3 worm cellular contexts compared by ENCODE assay signal in genomic region chrIII:6606022-6606467, ce11.
TF ChIP-seq lines count a peak whose summit lies in the region.

No protein-coding gene starts in this region.

TF ChIP-seq in whole organism, L2 larva, 48 proteins besides CTCF, POLR2A, EP300 and RAD21 (continued from another document):
- TF ChIP-seq R02D3.7 (tag; optimal IDR thresholded peaks at IDR 0.05; lab: Kevin White, UChicago) = no peak
- TF ChIP-seq ztf-11 (tag; optimal IDR thresholded peaks at IDR 0.05; lab: Kevin White, UChicago) = no peak
- TF ChIP-seq ZK546.5 (tag; optimal IDR thresholded peaks at IDR 0.05; lab: Kevin White, UChicago) = no peak
- TF ChIP-seq dmd-4 (tag; optimal IDR thresholded peaks at IDR 0.05; lab: Kevin White, UChicago) = no peak
- TF ChIP-seq lin-13 (GFP tag; optimal IDR thresholded peaks at IDR 0.05; lab: Kevin White, UChicago) = peak; percentile 82
- no peak for TF ChIP-seq nhr-10 (tag; optimal IDR thresholded peaks at IDR 0.05; lab: Kevin White, UChicago)
- no peak for TF ChIP-seq unc-62 (GFP tag; optimal IDR thresholded peaks at IDR 0.05; lab: Kevin White, UChicago)
- peak; percentile 88 for TF ChIP-seq nhr-129 (tag; optimal IDR thresholded peaks at IDR 0.05; lab: Kevin White, UChicago)
- TF ChIP-seq mdl-1 (tag; optimal IDR thresholded peaks at IDR 0.05; lab: Kevin White, UChicago) = peak; percentile 78 to 85
- peak; percentile 86 for TF ChIP-seq sma-9 (GFP tag; optimal IDR thresholded peaks at IDR 0.05; lab: Kevin White, UChicago)
- TF ChIP-seq sma-9 (tag; optimal IDR thresholded peaks at IDR 0.05; lab: Kevin White, UChicago) = no peak
- peak; percentile 4 for TF ChIP-seq lin-11 (tag; optimal IDR thresholded peaks at IDR 0.05; lab: Kevin White, UChicago)
- TF ChIP-seq fos-1 (tag; optimal IDR thresholded peaks at IDR 0.05; lab: Kevin White, UChicago) = peak; percentile 63
- TF ChIP-seq blmp-1 (tag; optimal IDR thresholded peaks at IDR 0.05; lab: Kevin White, UChicago; ENCODE audit: insufficient read depth) = peak; percentile 54
- peak; percentile 92 for TF ChIP-seq ztf-4 (tag; optimal IDR thresholded peaks at IDR 0.05; lab: Kevin White, UChicago)
- TF ChIP-seq lin-39 (tag; optimal IDR thresholded peaks at IDR 0.05; lab: Kevin White, UChicago) = no peak
- TF ChIP-seq ceh-82 (tag; optimal IDR thresholded peaks at IDR 0.05; lab: Kevin White, UChicago) = no peak
- peak; percentile 58 for TF ChIP-seq sem-4 (tag; optimal IDR thresholded peaks at IDR 0.05; lab: Kevin White, UChicago)
- TF ChIP-seq alr-1 (tag; optimal IDR thresholded peaks at IDR 0.05; lab: Kevin White, UChicago) = no peak
- peak; percentile 75 for TF ChIP-seq zag-1 (tag; optimal IDR thresholded peaks at IDR 0.05; lab: Kevin White, UChicago)
- TF ChIP-seq peb-1 (tag; optimal IDR thresholded peaks at IDR 0.05; lab: Kevin White, UChicago) = no peak
- TF ChIP-seq Y55F3AM.14 (GFP tag; optimal IDR thresholded peaks at IDR 0.05; lab: Kevin White, UChicago) = peak; percentile 64
- TF ChIP-seq nhr-12 (tag; optimal IDR thresholded peaks at IDR 0.05; lab: Kevin White, UChicago) = no peak
- no peak for TF ChIP-seq ztf-1 (GFP tag; conservative IDR thresholded peaks at IDR 0.05; lab: Robert Waterston, UW)
- peak; percentile 58 for TF ChIP-seq nhr-21 (tag; optimal IDR thresholded peaks at IDR 0.05; lab: Kevin White, UChicago)

TF ChIP-seq in whole organism, L4 larva, 104 proteins besides CTCF, POLR2A, EP300 and RAD21 (continued from another document and continues in another):
- TF ChIP-seq lin-1 (GFP tag; IDR thresholded peaks at IDR 0.05; lab: Robert Waterston, UW) (peak; percentile 72), egl-43 (GFP tag; IDR thresholded peaks at IDR 0.05; lab: Robert Waterston, UW) (peak; percentile 65; the same call in 1 of the 2 replicates), mxl-3 (GFP tag; optimal IDR thresholded peaks at IDR 0.05; lab: Kevin White, UChicago) (peak; percentile 83), hmg-1.1 (GFP tag; IDR thresholded peaks at IDR 0.05; lab: Robert Waterston, UW) (peak; percentile 74), nhr-28 (tag; optimal IDR thresholded peaks at IDR 0.05; lab: Kevin White, UChicago) (peak; percentile 41), pqm-1 (tag; optimal IDR thresholded peaks at IDR 0.05; lab: Kevin White, UChicago) (no peak), mep-1 (tag; optimal IDR thresholded peaks at IDR 0.05; lab: Kevin White, UChicago) (peak; percentile 87), zfp-3 (GFP tag; conservative IDR thresholded peaks at IDR 0.05; lab: Robert Waterston, UW) (peak; percentile 82), Y48G9A.11 (GFP tag; IDR thresholded peaks at IDR 0.05; lab: Robert Waterston, UW) (no peak; the same call in 1 of the 2 replicates), tag-97 (GFP tag; IDR thresholded peaks at IDR 0.05; lab: Robert Waterston, UW) (no peak), ceh-44 (GFP tag; IDR thresholded peaks at IDR 0.05; lab: Robert Waterston, UW) (no peak), mdl-1 (tag; optimal IDR thresholded peaks at IDR 0.05; lab: Kevin White, UChicago) (peak; percentile 88 to 94), nhr-25 (tag; optimal IDR thresholded peaks at IDR 0.05; lab: Kevin White, UChicago; ENCODE audit: borderline replicate concordance, insufficient read depth) (peak; percentile 69), ceh-20 (GFP tag; IDR thresholded peaks at IDR 0.05; lab: Robert Waterston, UW) (peak; percentile 61), ceh-82 (tag; optimal IDR thresholded peaks at IDR 0.05; lab: Kevin White, UChicago) (no peak), mdt-29 (GFP tag; IDR thresholded peaks at IDR 0.05; lab: Robert Waterston, UW) (peak; percentile 54; the same call in 1 of the 2 replicates), egl-27 (tag; optimal IDR thresholded peaks at IDR 0.05; lab: Kevin White, UChicago) (no peak), snpc-1.2 (GFP tag; IDR thresholded peaks at IDR 0.05; lab: Robert Waterston, UW) (no peak), mxl-2 (GFP tag; conservative IDR thresholded peaks at IDR 0.05; lab: Robert Waterston, UW) (no peak), zip-11 (GFP tag; IDR thresholded peaks at IDR 0.05; lab: Robert Waterston, UW) (no peak), pha-4 (GFP tag; IDR thresholded peaks at IDR 0.05; lab: Robert Waterston, UW) (peak; percentile 86), pha-4 (tag; optimal IDR thresholded peaks at IDR 0.05; lab: Kevin White, UChicago) (no peak), daf-19 (GFP tag; conservative IDR thresholded peaks at IDR 0.05; lab: Robert Waterston, UW) (0 out of 2 replicates have a peak, but pooled peaks have one; percentile 66), jun-1 (tag; optimal IDR thresholded peaks at IDR 0.05; lab: Kevin White, UChicago) (peak; percentile 10), zip-2 (tag; optimal IDR thresholded peaks at IDR 0.05; lab: Kevin White, UChicago) (no peak), snpc-4 (tag; optimal IDR thresholded peaks at IDR 0.05; lab: Kevin White, UChicago) (no peak), ZK337.2 (GFP tag; IDR thresholded peaks at IDR 0.05; lab: Robert Waterston, UW) (0 out of 2 replicates have a peak, but pooled peaks have one; percentile 33), nhr-102 (tag; optimal IDR thresholded peaks at IDR 0.05; lab: Kevin White, UChicago) (peak; percentile 63), lir-3 (tag; optimal IDR thresholded peaks at IDR 0.05; lab: Kevin White, UChicago) (peak; percentile 25), ZK546.5 (tag; optimal IDR thresholded peaks at IDR 0.05; lab: Kevin White, UChicago) (no peak), nhr-237 (tag; optimal IDR thresholded peaks at IDR 0.05; lab: Kevin White, UChicago) (no peak), lin-38 (GFP tag; IDR thresholded peaks at IDR 0.05; lab: Robert Waterston, UW) (peak; percentile 83), nhr-111 (GFP tag; optimal IDR thresholded peaks at IDR 0.05; lab: Kevin White, UChicago) (peak; percentile 49), ceh-62 (tag; optimal IDR thresholded peaks at IDR 0.05; lab: Kevin White, UChicago) (no peak), attf-4 (tag; optimal IDR thresholded peaks at IDR 0.05; lab: Kevin White, UChicago) (no peak), Y75B8A.6 (GFP tag; IDR thresholded peaks at IDR 0.05; lab: Robert Waterston, UW) (peak; percentile 70; the same call in 1 of the 2 replicates), hlh-30 (tag; optimal IDR thresholded peaks at IDR 0.05; lab: Kevin White, UChicago; ENCODE audit: insufficient read depth) (peak; percentile 95), F44E2.7 (GFP tag; IDR thresholded peaks at IDR 0.05; lab: Robert Waterston, UW) (no peak), saeg-2 (GFP tag; IDR thresholded peaks at IDR 0.05; lab: Robert Waterston, UW) (peak; percentile 63; the same call in 1 of the 2 replicates), daf-8 (GFP tag; IDR thresholded peaks at IDR 0.05; lab: Robert Waterston, UW) (no peak), Y5F2A.4 (GFP tag; optimal IDR thresholded peaks at IDR 0.05; lab: Kevin White, UChicago) (no peak), fkh-10 (GFP tag; optimal IDR thresholded peaks at IDR 0.05; lab: Kevin White, UChicago) (no peak), nhr-11 (tag; optimal IDR thresholded peaks at IDR 0.05; lab: Kevin White, UChicago) (peak; percentile 29), unc-62 (GFP tag; optimal IDR thresholded peaks at IDR 0.05 in 1 of 2; lab: Kevin White, UChicago) (peak in 1 of 2 experiments; percentile 92), unc-62 (tag; optimal IDR thresholded peaks at IDR 0.05; lab: Kevin White, UChicago) (no peak), daf-12 (tag; optimal IDR thresholded peaks at IDR 0.05; lab: Kevin White, UChicago) (no peak), T26A8.4 (GFP tag; IDR thresholded peaks at IDR 0.05; lab: Robert Waterston, UW) (peak; percentile 74), lin-15B (tag; optimal IDR thresholded peaks at IDR 0.05; lab: Kevin White, UChicago) (no peak), nhr-6 (tag; optimal IDR thresholded peaks at IDR 0.05; lab: Kevin White, UChicago) (peak; percentile 47), madf-5 (GFP tag; IDR thresholded peaks at IDR 0.05; lab: Robert Waterston, UW) (0 out of 4 replicates have a peak, but pooled peaks have one; percentile 21 to 57), ceh-28 (tag; optimal IDR thresholded peaks at IDR 0.05; lab: Kevin White, UChicago) (no peak), cey-2 (tag; optimal IDR thresholded peaks at IDR 0.05; lab: Kevin White, UChicago; ENCODE audit: borderline replicate concordance, insufficient read depth) (peak; percentile 7), nhr-76 (tag; optimal IDR thresholded peaks at IDR 0.05; lab: Kevin White, UChicago) (no peak), ama-1 (optimal IDR thresholded peaks at IDR 0.05; lab: Kevin White, UChicago) (peak; percentile 95)

TF ChIP-seq in whole organism, late embryonic, 69 proteins besides CTCF, POLR2A, EP300 and RAD21 (continued from another document):
- TF ChIP-seq dve-1 (tag; optimal IDR thresholded peaks at IDR 0.05; lab: Kevin White, UChicago) (no peak), pat-9 (tag; optimal IDR thresholded peaks at IDR 0.05; lab: Kevin White, UChicago) (no peak), gmeb-2 (tag; optimal IDR thresholded peaks at IDR 0.05; lab: Kevin White, UChicago) (no peak), unc-42 (tag; optimal IDR thresholded peaks at IDR 0.05; lab: Kevin White, UChicago) (peak; percentile 27)
TF ChIP-seq in whole organism, late embryonic: peak in this region for 9.
